Fruit fly (Drosophila melanogaster) whole organism, embryonic: ENCODE measurements around the gene et.
A peak's percentile ranks its signal among the peaks of the same experiment; 100 is the strongest.

Experiments used
- ATbp ChIP-seq: fragments of 200-800 bp; sonication (Bioruptor generic); optimal IDR thresholded peaks from 2 replicates; lab custom pipeline; 2017; ENCODE audit warnings: missing biosample characterization, mild to moderate bottlenecking, missing genetic modification characterization, missing genetic modification reagents
- Ada2b ChIP-seq: fragments of 200-800 bp; sonication (Bioruptor generic); IDR thresholded peaks from 2 replicates; pipeline ENCODE4 v1.3.6; 2022; ENCODE audit warnings: missing biosample characterization, missing genetic modification characterization
- Asciz ChIP-seq: fragments of 200-800 bp; sonication (Bioruptor generic); optimal IDR thresholded peaks from 2 replicates; lab custom pipeline; 2017; ENCODE audit warnings: missing biosample characterization, mild to moderate bottlenecking, missing genetic modification characterization, missing genetic modification reagents
- Bgb ChIP-seq: fragments of 200-800 bp; sonication (Bioruptor generic); IDR thresholded peaks from 2 replicates; pipeline ENCODE4 v1.3.6; 2022; ENCODE audit warnings: missing biosample characterization, missing genetic modification characterization; ENCODE audit not compliant: partially characterized antibody
- CG10321 ChIP-seq: fragments of 200-800 bp; sonication (Bioruptor generic); IDR thresholded peaks from 2 replicates; pipeline ENCODE4 v1.3.6; 2022; ENCODE audit warnings: missing biosample characterization, missing genetic modification characterization
- CG10366 ChIP-seq: fragments of 200-800 bp; sonication (Bioruptor generic); IDR thresholded peaks from 2 replicates; pipeline ENCODE4 v1.3.6; 2022; ENCODE audit warnings: missing biosample characterization, missing genetic modification characterization
- CG11456 ChIP-seq: fragments of 200-800 bp; sonication (Bioruptor generic); IDR thresholded peaks from 3 replicates; pipeline ENCODE4 v1.3.6; 2022; ENCODE audit warnings: missing biosample characterization, missing genetic modification characterization
- CG13287 ChIP-seq: fragments of 200-800 bp; sonication (Bioruptor generic); IDR thresholded peaks from 2 replicates; pipeline ENCODE4 v1.3.6; 2022; ENCODE audit warnings: missing biosample characterization, missing genetic modification characterization; ENCODE audit not compliant: partially characterized antibody
- CG14441 ChIP-seq: fragments of 200-800 bp; sonication (Bioruptor generic); IDR thresholded peaks from 2 replicates; pipeline ENCODE4 v1.3.6; 2022; ENCODE audit warnings: missing biosample characterization, missing genetic modification characterization
- CG15514 ChIP-seq: fragments of 200-800 bp; sonication (Bioruptor generic); optimal IDR thresholded peaks from 3 replicates; lab custom pipeline; 2017; ENCODE audit warnings: missing biosample characterization, missing genetic modification characterization, mild to moderate bottlenecking, moderate library complexity, missing genetic modification reagents
- CG1603 ChIP-seq: fragments of 200-800 bp; sonication (Bioruptor generic); optimal IDR thresholded peaks from 2 replicates; lab custom pipeline; 2019; ENCODE audit warnings: missing biosample characterization, mild to moderate bottlenecking, missing genetic modification characterization, moderate library complexity
- CG17359 ChIP-seq: fragments of 200-800 bp; sonication (Bioruptor generic); optimal IDR thresholded peaks from 3 replicates; lab custom pipeline; 2018; ENCODE audit warnings: missing biosample characterization, mild to moderate bottlenecking, missing genetic modification characterization, moderate library complexity
- CG30020 ChIP-seq: fragments of 200-800 bp; optimal IDR thresholded peaks from 2 replicates; lab custom pipeline; 2019; ENCODE audit warnings: missing biosample characterization, mild to moderate bottlenecking, missing genetic modification characterization, moderate library complexity
- CG30403 ChIP-seq: fragments of 200-800 bp; sonication (Bioruptor generic); optimal IDR thresholded peaks from 3 replicates; lab custom pipeline; 2016; ENCODE audit warnings: missing biosample characterization, missing genetic modification characterization
- CG3847 ChIP-seq: fragments of 200-800 bp; sonication (Bioruptor generic); IDR thresholded peaks from 2 replicates; pipeline ENCODE4 v1.3.6; 2022; ENCODE audit warnings: missing biosample characterization, missing genetic modification characterization
- CG42726 ChIP-seq: fragments of 200-800 bp; sonication (Bioruptor generic); IDR thresholded peaks from 2 replicates; pipeline ENCODE4 v1.3.6; 2022; ENCODE audit warnings: missing biosample characterization, missing genetic modification characterization; ENCODE audit not compliant: partially characterized antibody
- CG4328 ChIP-seq: fragments of 200-800 bp; sonication (Bioruptor generic); optimal IDR thresholded peaks from 3 replicates; lab custom pipeline; 2017; ENCODE audit warnings: missing biosample characterization, missing genetic modification reagents, missing genetic modification characterization
- CG4617 ChIP-seq: fragments of 200-800 bp; sonication (Bioruptor generic); optimal IDR thresholded peaks from 3 replicates; lab custom pipeline; 2016; ENCODE audit warnings: missing biosample characterization, missing genetic modification characterization, borderline replicate concordance
- CG6175 ChIP-seq: fragments of 200-800 bp; sonication (Bioruptor generic); IDR thresholded peaks from 3 replicates; pipeline ENCODE4 v1.3.6; 2022; ENCODE audit warnings: missing biosample characterization, missing genetic modification characterization
- CG6254 ChIP-seq: fragments of 200-800 bp; sonication (Bioruptor generic); optimal IDR thresholded peaks from 3 replicates; lab custom pipeline; 2017; ENCODE audit warnings: mild to moderate bottlenecking, missing biosample characterization, missing genetic modification reagents, missing genetic modification characterization
- CG8290 ChIP-seq, 3 experiments: fragments of 200-800 bp; sonication (Bioruptor generic); optimal IDR thresholded peaks; 2 replicates each; lab custom pipeline; 2016 to 2019; ENCODE audit warnings: missing biosample characterization in 3 of 3, missing genetic modification characterization in 3 of 3, mild to moderate bottlenecking in 2 of 3, moderate library complexity in 1 of 3
- CG9876 ChIP-seq: fragments of 200-800 bp; sonication (Bioruptor generic); optimal IDR thresholded peaks from 2 replicates; lab custom pipeline; 2016; ENCODE audit warnings: missing biosample characterization, missing genetic modification characterization
- CG9932 ChIP-seq: fragments of 200-800 bp; sonication (Bioruptor generic); IDR thresholded peaks from 2 replicates; pipeline ENCODE4 v1.3.6; 2022; ENCODE audit warnings: missing biosample characterization, missing genetic modification characterization
- Ets97D ChIP-seq: fragments of 200-800 bp; sonication (Bioruptor generic); optimal IDR thresholded peaks from 3 replicates; lab custom pipeline; 2016; ENCODE audit warnings: missing biosample characterization, missing genetic modification characterization
- HLHmδ ChIP-seq: fragments of 200-800 bp; sonication (Bioruptor generic); optimal IDR thresholded peaks from 2 replicates; lab custom pipeline; 2018; ENCODE audit warnings: missing biosample characterization, mild to moderate bottlenecking, missing genetic modification characterization, moderate library complexity
- Hr51 ChIP-seq, 2 experiments: fragments of 200-800 bp; sonication (Bioruptor generic); optimal IDR thresholded peaks; 2 replicates in 1 of 2; 3 replicates in 1 of 2; lab custom pipeline; 2016 to 2018; ENCODE audit warnings: missing biosample characterization in 2 of 2, missing genetic modification characterization in 2 of 2, mild to moderate bottlenecking in 1 of 2, moderate library complexity in 1 of 2
- Kr ChIP-seq: fragments of 200-800 bp; sonication (Bioruptor generic); optimal IDR thresholded peaks from 2 replicates; lab custom pipeline; 2017; ENCODE audit warnings: missing biosample characterization, mild to moderate bottlenecking, missing genetic modification characterization
- Myb ChIP-seq: fragments of 200-800 bp; sonication (Bioruptor generic); optimal IDR thresholded peaks from 2 replicates; lab custom pipeline; 2016; ENCODE audit warnings: missing biosample characterization, missing genetic modification characterization
- NFAT ChIP-seq: fragments of 200-800 bp; sonication (Bioruptor generic); IDR thresholded peaks from 2 replicates; pipeline ENCODE4 v1.3.6; 2022; ENCODE audit warnings: missing biosample characterization, missing genetic modification characterization
- Nf-YA ChIP-seq: fragments of 200-800 bp; sonication (Bioruptor generic); IDR thresholded peaks from 2 replicates; pipeline ENCODE4 v1.3.6; 2022; ENCODE audit warnings: missing biosample characterization, missing genetic modification characterization
- Rfx ChIP-seq: fragments of 200-800 bp; sonication (Bioruptor generic); IDR thresholded peaks from 2 replicates; pipeline ENCODE4 v1.3.6; 2022; ENCODE audit warnings: missing biosample characterization, missing genetic modification characterization
- Scr ChIP-seq: fragments of 200-800 bp; sonication (Bioruptor generic); IDR thresholded peaks from 2 replicates; pipeline ENCODE4 v1.3.6; 2022; ENCODE audit warnings: missing biosample characterization, missing genetic modification characterization; ENCODE audit not compliant: partially characterized antibody
- Sry-δ ChIP-seq: fragments of 200-800 bp; sonication (Bioruptor generic); optimal IDR thresholded peaks from 2 replicates; lab custom pipeline; 2016; ENCODE audit warnings: missing biosample characterization, missing genetic modification characterization
- Trl ChIP-seq, 3 experiments: fragments of >200 bp in 2 of 3; fragments of 200-800 bp in 1 of 3; sonication (Bioruptor generic) in 1 of 3; optimal IDR thresholded peaks; 2 replicates in 1 of 3; 3 replicates in 2 of 3; lab custom pipeline; 2016 to 2017; ENCODE audit warnings: missing biosample characterization in 1 of 3, missing genetic modification characterization in 1 of 3
- ash1 ChIP-seq: fragments of 200-800 bp; sonication (Bioruptor generic); optimal IDR thresholded peaks from 2 replicates; lab custom pipeline; 2018; ENCODE audit warnings: missing biosample characterization, mild to moderate bottlenecking, missing genetic modification characterization
- en ChIP-seq: fragments of 200-800 bp; sonication (Bioruptor generic); optimal IDR thresholded peaks from 2 replicates; lab custom pipeline; 2016; ENCODE audit warnings: missing biosample characterization, missing genetic modification characterization
- grau ChIP-seq: fragments of 200-800 bp; optimal IDR thresholded peaks from 3 replicates; lab custom pipeline; 2019; ENCODE audit warnings: missing biosample characterization, mild to moderate bottlenecking, missing genetic modification characterization, moderate library complexity
- h ChIP-seq: fragments of >200 bp; optimal IDR thresholded peaks from 2 replicates; lab custom pipeline; 2017
- ham ChIP-seq: fragments of 200-800 bp; sonication (Bioruptor generic); IDR thresholded peaks from 2 replicates; pipeline ENCODE4 v1.3.6; 2022; ENCODE audit warnings: missing biosample characterization, missing genetic modification characterization
- ken ChIP-seq: fragments of 200-800 bp; sonication (Bioruptor generic); IDR thresholded peaks from 3 replicates; pipeline ENCODE4 v1.3.6; 2022; ENCODE audit warnings: missing biosample characterization, missing genetic modification characterization
- klu ChIP-seq: fragments of 200-800 bp; sonication (Bioruptor generic); IDR thresholded peaks from 2 replicates; pipeline ENCODE4 v1.3.6; 2022; ENCODE audit warnings: missing biosample characterization, missing genetic modification characterization
- nau ChIP-seq: fragments of 200-800 bp; sonication (Bioruptor generic); optimal IDR thresholded peaks from 3 replicates; lab custom pipeline; 2017; ENCODE audit warnings: missing biosample characterization, mild to moderate bottlenecking, missing genetic modification characterization, missing genetic modification reagents
- nerfin-2 ChIP-seq: fragments of 200-800 bp; sonication (Bioruptor generic); IDR thresholded peaks from 2 replicates; pipeline ENCODE4 v1.3.6; 2022; ENCODE audit warnings: missing biosample characterization, missing genetic modification characterization; ENCODE audit not compliant: partially characterized antibody
- pzg ChIP-seq: fragments of 200-800 bp; sonication (Bioruptor generic); optimal IDR thresholded peaks from 3 replicates; lab custom pipeline; 2018; ENCODE audit warnings: missing biosample characterization, mild to moderate bottlenecking, missing genetic modification characterization, moderate library complexity
- sens ChIP-seq: fragments of 200-800 bp; sonication (Bioruptor generic); peaks from one replicate; lab custom pipeline; 2016; ENCODE audit warnings: missing biosample characterization, missing genetic modification characterization
- slbo ChIP-seq: fragments of 200-800 bp; sonication (Bioruptor generic); IDR thresholded peaks from 2 replicates; pipeline ENCODE4 v1.3.6; 2022; ENCODE audit warnings: missing biosample characterization, missing genetic modification characterization

Gene et

DNA sequence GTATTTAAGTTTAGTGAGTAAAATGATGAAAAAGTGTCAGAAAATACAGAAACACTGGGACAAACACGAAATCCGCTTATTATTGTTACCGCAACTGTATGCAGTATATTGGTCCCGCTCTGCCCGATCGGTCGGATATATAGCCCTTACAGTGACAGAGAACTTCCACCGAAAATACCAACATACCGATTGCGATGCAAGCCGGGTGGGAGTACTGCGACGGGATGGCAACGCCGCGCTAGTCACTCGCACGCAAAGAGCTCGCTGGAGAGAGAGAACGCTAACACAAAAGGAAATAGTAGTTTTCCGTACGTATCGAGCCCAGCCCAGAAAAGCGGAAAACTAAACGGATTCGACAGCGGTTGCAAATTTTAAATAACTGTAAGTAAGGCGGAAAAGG is 21.2 kb upstream of the et start, which contains the start of gene Cdc42 (continued):
- TF ChIP-seq h (lab: Kevin White, UChicago) (no peak), Ada2b (GFP tag; lab: Robert Waterston, UW) (no peak), Rfx (GFP tag; lab: Robert Waterston, UW) (peak; percentile 43; the same call in 1 of the 2 replicates), CG9932 (GFP tag; lab: Robert Waterston, UW) (peak; percentile 41; the same call in 1 of the 2 replicates), CG15514 (GFP tag; lab: Kevin White, UChicago) (peak; percentile 42), Kr (GFP tag; lab: Kevin White, UChicago) (no peak), grau (tag; lab: Kevin White, UChicago) (no peak), en (GFP tag; lab: Kevin White, UChicago) (no peak), CG10366 (GFP tag; lab: Robert Waterston, UW) (no peak), sens (GFP tag; lab: Kevin White, UChicago) (peak; percentile 49), CG42726 (GFP tag; lab: Robert Waterston, UW) (0 out of 2 replicates have a peak, but pooled peaks have one; percentile 20), Sry-δ (peak; percentile 71), HLHmδ (GFP tag; lab: Kevin White, UChicago) (peak; percentile 17), ash1 (GFP tag; lab: Kevin White, UChicago) (no peak), ken (GFP tag; lab: Robert Waterston, UW) (no peak), CG6175 (GFP tag; lab: Robert Waterston, UW) (no peak), ham (GFP tag; lab: Robert Waterston, UW) (no peak), CG3847 (GFP tag; lab: Robert Waterston, UW) (0 out of 2 replicates have a peak, but pooled peaks have one; percentile 17), slbo (GFP tag; lab: Robert Waterston, UW) (peak; percentile 21; the same call in 1 of the 2 replicates), Nf-YA (GFP tag; lab: Robert Waterston, UW) (no peak), CG4328 (no peak), CG6254 (no peak), NFAT (0 out of 2 replicates have a peak, but pooled peaks have one; percentile 16), CG8290 (GFP tag; optimal IDR thresholded peaks at IDR 0.05; lab: Kevin White, UChicago) (peak; percentile 34), CG8290 (tag; optimal IDR thresholded peaks at IDR 0.05; lab: Kevin White, UChicago) (peak in 1 of 2 experiments; percentile 75), Scr (0 out of 2 replicates have a peak, but pooled peaks have one; percentile 13), Bgb (GFP tag; lab: Robert Waterston, UW) (0 out of 2 replicates have a peak, but pooled peaks have one; percentile 6), Ets97D (GFP tag; lab: Kevin White, UChicago) (peak; percentile 23), CG17359 (no peak), CG1603 (peak; percentile 57), CG30403 (GFP tag; lab: Kevin White, UChicago) (no peak), klu (no peak), nerfin-2 (GFP tag; lab: Robert Waterston, UW) (0 out of 2 replicates have a peak, but pooled peaks have one; percentile 31), Hr51 (GFP tag; optimal IDR thresholded peaks at IDR 0.05; lab: Kevin White, UChicago) (no peak), Myb (peak; percentile 4), CG4617 (GFP tag; lab: Kevin White, UChicago) (peak; percentile 51), CG14441 (GFP tag; lab: Robert Waterston, UW) (no peak), Asciz (GFP tag; lab: Kevin White, UChicago) (no peak), CG10321 (peak; percentile 46; the same call in 1 of the 2 replicates), ATbp (GFP tag; lab: Kevin White, UChicago) (no peak), CG13287 (peak; percentile 24; the same call in 1 of the 2 replicates), CG9876 (GFP tag; lab: Kevin White, UChicago) (no peak), Trl (optimal IDR thresholded peaks at IDR 0.05; lab: Kevin White, UChicago) (peak in 1 of 2 experiments; percentile 35), Trl (GFP tag; optimal IDR thresholded peaks at IDR 0.05; lab: Kevin White, UChicago) (no peak), pzg (peak; percentile 66), nau (GFP tag; lab: Kevin White, UChicago) (no peak), CG30020 (tag; lab: Kevin White, UChicago) (peak; percentile 22), CG11456 (GFP tag; lab: Robert Waterston, UW) (peak; percentile 20; the same call in 1 of the 3 replicates)
- TF ChIP-seq, all 482 proteins: peak for 56
